Worm (Caenorhabditis elegans): ENCODE results near the gene nhr-20.

DNA sequence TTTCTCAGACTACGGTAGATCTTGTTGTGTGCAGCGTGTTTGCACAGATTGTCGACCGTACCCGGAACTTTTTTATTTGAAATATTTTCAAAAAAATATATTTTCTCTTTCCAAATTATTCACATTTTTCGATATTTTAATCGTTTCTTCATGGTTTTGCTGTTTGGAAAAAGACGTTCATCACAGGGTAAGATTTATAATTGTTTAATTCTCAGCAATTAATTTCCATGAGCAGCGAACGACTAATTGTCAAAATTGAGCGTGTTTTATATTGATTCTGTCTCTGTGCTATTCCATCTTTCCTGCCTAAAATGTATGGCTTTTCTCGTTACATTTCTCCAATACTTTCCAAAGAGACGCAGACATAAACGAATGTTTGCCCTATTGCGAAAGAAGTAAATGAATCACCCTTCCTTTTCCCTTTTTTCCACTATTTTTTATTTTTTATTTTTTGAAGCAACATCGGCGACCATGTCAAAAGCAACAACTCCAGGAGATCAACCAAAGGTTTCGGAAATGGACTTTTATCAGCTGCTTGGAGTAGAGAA, 41.9 kb downstream of the nhr-20 start, which contains the start of gene dnj-16:
- TF ChIP-seq nfya-1 (tag; optimal IDR thresholded peaks at IDR 0.05; ENCODE audit: insufficient read depth) = peak; percentile 69
- TF ChIP-seq aly-2 (tag; optimal IDR thresholded peaks at IDR 0.05) = no peak
- TF ChIP-seq nhr-25 (tag; optimal IDR thresholded peaks at IDR 0.05) = peak; percentile 8
- TF ChIP-seq fos-1 (tag; optimal IDR thresholded peaks at IDR 0.05) = no peak
- TF ChIP-seq nhr-12 (tag; optimal IDR thresholded peaks at IDR 0.05) = no peak
- TF ChIP-seq snpc-4 (tag; optimal IDR thresholded peaks at IDR 0.05) = peak; percentile 9
- no peak for TF ChIP-seq nhr-28 (tag; optimal IDR thresholded peaks at IDR 0.05)
- TF ChIP-seq nhr-23 (tag; optimal IDR thresholded peaks at IDR 0.05) = no peak

Data from whole organism, L3 larva.